Fruit fly (Drosophila melanogaster): ENCODE measurements around the gene mbm.

DNA sequence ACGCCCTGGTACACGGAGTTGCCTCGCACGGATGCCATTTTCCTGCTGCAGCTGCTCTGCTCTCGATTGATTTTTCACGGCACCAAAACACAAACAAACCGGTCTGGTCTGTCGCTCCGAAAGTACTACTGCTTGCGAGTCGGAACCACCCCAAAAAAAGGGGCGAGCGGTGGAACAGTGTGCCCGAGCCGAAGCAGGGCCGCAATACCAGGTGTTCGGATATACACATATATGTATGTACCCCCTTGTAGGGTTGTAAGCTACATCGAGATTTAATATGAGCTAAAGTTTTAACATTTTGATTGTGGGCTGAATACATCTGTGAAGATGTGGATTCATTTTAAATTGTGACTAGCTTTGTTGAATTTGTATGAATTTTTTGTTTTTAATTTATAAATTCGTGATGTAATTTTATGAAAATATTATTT is 12.1 kb upstream of the mbm start:
- no peak for TF ChIP-seq psq (optimal IDR thresholded peaks at IDR 0.05)
- no peak for TF ChIP-seq pan (optimal IDR thresholded peaks at IDR 0.05)
- TF ChIP-seq EcR (GFP tag; optimal IDR thresholded peaks at IDR 0.05) = no peak
- no peak for TF ChIP-seq CG8478 (optimal IDR thresholded peaks at IDR 0.05)
- TF ChIP-seq usp (GFP tag; optimal IDR thresholded peaks at IDR 0.05) = no peak
